Worm (Caenorhabditis elegans) whole organism, L1 larva: Measurements from ENCODE around the gene fbxa-79.

ENCODE experiments used
- C16A3.4 ChIP-seq: fragments of 150-350 bp; optimal IDR thresholded peaks from 2 replicates; lab custom pipeline; 2014; ENCODE audit warnings: missing biosample characterization, missing genetic modification characterization
- Y116A8C.19 ChIP-seq: sonication (generic microtip); optimal IDR thresholded peaks from 2 replicates; lab custom pipeline; 2016; ENCODE audit warnings: missing compliant biosample characterization, missing genetic modification characterization, borderline replicate concordance
- blmp-1 ChIP-seq: fragments of 150-350 bp; optimal IDR thresholded peaks from 2 replicates; lab custom pipeline; 2014; ENCODE audit warnings: missing biosample characterization, missing genetic modification characterization
- ceh-63 ChIP-seq: fragments of 200-800 bp; sonication (Bioruptor generic); optimal IDR thresholded peaks from 2 replicates; lab custom pipeline; 2018; ENCODE audit warnings: mild to moderate bottlenecking, missing genetic modification characterization, missing compliant biosample characterization
- ceh-8 ChIP-seq: fragments of 200-800 bp; sonication (Bioruptor generic); optimal IDR thresholded peaks from 2 replicates; lab custom pipeline; 2018; ENCODE audit warnings: mild to moderate bottlenecking, missing genetic modification characterization, moderate library complexity, missing compliant biosample characterization
- ceh-90 ChIP-seq: sonication (generic microtip); optimal IDR thresholded peaks from 2 replicates; lab custom pipeline; 2016; ENCODE audit warnings: missing genetic modification characterization, missing compliant biosample characterization
- efl-1 ChIP-seq, 4 experiments: fragments of 150-350 bp; optimal IDR thresholded peaks in 3 of 4; peaks in 1 of 4; 1 replicate in 1 of 4; 2 replicates in 3 of 4; lab custom pipeline; 2014; ENCODE audit warnings: missing biosample characterization in 2 of 4, missing genetic modification characterization in 2 of 4, missing genetic modification reagents in 2 of 4
- elt-2 ChIP-seq: sonication (generic microtip); optimal IDR thresholded peaks from 2 replicates; lab custom pipeline; 2016; ENCODE audit warnings: missing genetic modification characterization, mild to moderate bottlenecking, inconsistent platforms, missing compliant biosample characterization, missing genetic modification reagents
- ets-5 ChIP-seq: fragments of 200-800 bp; sonication (Bioruptor generic); IDR thresholded peaks from 2 replicates; pipeline ENCODE4 v1.3.6; 2022; ENCODE audit warnings: missing genetic modification characterization, missing compliant biosample characterization
- fkh-8 ChIP-seq: sonication (generic microtip); optimal IDR thresholded peaks from 2 replicates; lab custom pipeline; 2016; ENCODE audit warnings: mild to moderate bottlenecking, missing genetic modification characterization, missing compliant biosample characterization
- hlh-17 ChIP-seq: fragments of 200-800 bp; sonication (Bioruptor generic); optimal IDR thresholded peaks from 2 replicates; lab custom pipeline; 2018; ENCODE audit warnings: missing genetic modification characterization, mild to moderate bottlenecking, missing compliant biosample characterization, moderate library complexity, borderline replicate concordance
- hlh-4 ChIP-seq: sonication (generic microtip); optimal IDR thresholded peaks from 2 replicates; lab custom pipeline; 2016; ENCODE audit warnings: mild to moderate bottlenecking, missing genetic modification characterization, missing compliant biosample characterization
- jun-1 ChIP-seq: fragments of 150-350 bp; optimal IDR thresholded peaks from 2 replicates; lab custom pipeline; 2014; ENCODE audit warnings: missing biosample characterization, missing genetic modification reagents, missing genetic modification characterization
- lin-39 ChIP-seq: fragments of 150-350 bp; optimal IDR thresholded peaks from 2 replicates; lab custom pipeline; 2014; ENCODE audit warnings: missing biosample characterization, missing genetic modification reagents, missing genetic modification characterization
- mef-2 ChIP-seq: fragments of 150-350 bp; optimal IDR thresholded peaks from 2 replicates; lab custom pipeline; 2014; ENCODE audit warnings: missing biosample characterization, missing genetic modification characterization
- mep-1 ChIP-seq: fragments of 150-350 bp; optimal IDR thresholded peaks from 2 replicates; lab custom pipeline; 2014; ENCODE audit warnings: missing biosample characterization, missing genetic modification characterization
- nhr-11 ChIP-seq: fragments of 150-350 bp; optimal IDR thresholded peaks from 2 replicates; lab custom pipeline; 2014; ENCODE audit warnings: missing biosample characterization, missing genetic modification characterization
- nhr-19 ChIP-seq: fragments of 200-800 bp; sonication (Bioruptor generic); conservative IDR thresholded peaks from 2 replicates; pipeline ENCODE4 v1.3.6; 2022; ENCODE audit warnings: missing genetic modification characterization, missing compliant biosample characterization
- nhr-20 ChIP-seq: sonication (generic microtip); optimal IDR thresholded peaks from 2 replicates; lab custom pipeline; 2016; ENCODE audit warnings: mild to moderate bottlenecking, missing genetic modification characterization, missing compliant biosample characterization
- nhr-28 ChIP-seq: fragments of 150-350 bp; optimal IDR thresholded peaks from 2 replicates; lab custom pipeline; 2014; ENCODE audit warnings: missing biosample characterization, missing genetic modification characterization
- nhr-47 ChIP-seq: sonication (generic microtip); optimal IDR thresholded peaks from 2 replicates; lab custom pipeline; 2016; ENCODE audit warnings: mild to moderate bottlenecking, missing genetic modification characterization, moderate library complexity, missing compliant biosample characterization
- nhr-71 ChIP-seq: sonication (generic microtip); optimal IDR thresholded peaks from 2 replicates; lab custom pipeline; 2016; ENCODE audit warnings: mild to moderate bottlenecking, missing genetic modification characterization, moderate library complexity, missing compliant biosample characterization
- nhr-84 ChIP-seq: sonication (generic microtip); optimal IDR thresholded peaks from 2 replicates; lab custom pipeline; 2017; ENCODE audit warnings: missing biosample characterization, missing genetic modification characterization
- nhr-90 ChIP-seq: sonication (generic microtip); optimal IDR thresholded peaks from 2 replicates; lab custom pipeline; 2016; ENCODE audit warnings: mild to moderate bottlenecking, missing genetic modification characterization, missing compliant biosample characterization; ENCODE audit not compliant: poor library complexity
- rnt-1 ChIP-seq: sonication (generic microtip); optimal IDR thresholded peaks from 2 replicates; lab custom pipeline; 2016; ENCODE audit warnings: mild to moderate bottlenecking, missing genetic modification characterization, moderate library complexity, missing compliant biosample characterization
- sptf-1 ChIP-seq: fragments of 150-350 bp; optimal IDR thresholded peaks from 2 replicates; lab custom pipeline; 2014; ENCODE audit warnings: missing biosample characterization, missing genetic modification characterization
- sup-37 ChIP-seq: fragments of 200-800 bp; sonication (Bioruptor generic); optimal IDR thresholded peaks from 2 replicates; lab custom pipeline; 2018; ENCODE audit warnings: mild to moderate bottlenecking, missing genetic modification characterization, missing compliant biosample characterization
- tbx-2 ChIP-seq: sonication (generic microtip); optimal IDR thresholded peaks from 2 replicates; lab custom pipeline; 2016; ENCODE audit warnings: missing genetic modification characterization, missing compliant biosample characterization
- unc-130 ChIP-seq: fragments of 150-350 bp; optimal IDR thresholded peaks from 2 replicates; lab custom pipeline; 2017; ENCODE audit warnings: missing biosample characterization, missing genetic modification characterization, inconsistent platforms
- unc-98 ChIP-seq: fragments of 200-800 bp; sonication (Bioruptor generic); IDR thresholded peaks from 2 replicates; pipeline ENCODE4 v1.3.6; 2022; ENCODE audit warnings: missing genetic modification characterization, missing compliant biosample characterization
- vab-15 ChIP-seq: sonication (generic microtip); optimal IDR thresholded peaks from 2 replicates; lab custom pipeline; 2017; ENCODE audit warnings: missing genotype, mild to moderate bottlenecking, missing genetic modification characterization, missing compliant biosample characterization
- xbp-1 ChIP-seq: sonication (generic microtip); optimal IDR thresholded peaks from 2 replicates; lab custom pipeline; 2016; ENCODE audit warnings: missing genetic modification characterization, missing compliant biosample characterization
- ztf-11 ChIP-seq, 2 experiments: sonication (generic microtip); optimal IDR thresholded peaks; 2 replicates each; lab custom pipeline; 2016 to 2017; ENCODE audit warnings: missing genetic modification characterization in 2 of 2, missing biosample characterization in 1 of 2, missing compliant biosample characterization in 1 of 2

Gene fbxa-79

DNA sequence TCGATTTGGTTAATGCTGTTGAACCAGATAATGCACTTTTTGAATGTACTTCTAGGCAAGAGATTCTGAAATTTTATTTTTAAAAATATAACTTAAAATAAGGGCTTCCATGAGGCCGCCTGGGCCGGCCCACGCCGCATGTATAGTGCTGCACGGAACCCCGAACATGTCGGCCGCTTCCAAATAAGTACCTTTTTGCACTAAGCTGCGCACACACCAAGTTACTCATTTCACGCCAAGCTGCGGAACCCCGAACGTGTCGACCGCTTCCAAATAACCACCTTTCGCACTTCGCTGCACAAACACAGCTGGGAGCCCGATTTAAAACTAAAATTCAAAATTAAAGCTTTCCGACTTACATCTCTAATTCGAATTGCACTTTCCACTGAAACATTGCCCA is 3.3 kb upstream of the fbxa-79 start:
- TF ChIP-seq nhr-47 (tag; lab: Kevin White, UChicago) = no peak
- TF ChIP-seq ceh-63 (GFP tag; lab: Kevin White, UChicago) = no peak
- TF ChIP-seq fkh-8 (tag; lab: Kevin White, UChicago) = no peak

DNA sequence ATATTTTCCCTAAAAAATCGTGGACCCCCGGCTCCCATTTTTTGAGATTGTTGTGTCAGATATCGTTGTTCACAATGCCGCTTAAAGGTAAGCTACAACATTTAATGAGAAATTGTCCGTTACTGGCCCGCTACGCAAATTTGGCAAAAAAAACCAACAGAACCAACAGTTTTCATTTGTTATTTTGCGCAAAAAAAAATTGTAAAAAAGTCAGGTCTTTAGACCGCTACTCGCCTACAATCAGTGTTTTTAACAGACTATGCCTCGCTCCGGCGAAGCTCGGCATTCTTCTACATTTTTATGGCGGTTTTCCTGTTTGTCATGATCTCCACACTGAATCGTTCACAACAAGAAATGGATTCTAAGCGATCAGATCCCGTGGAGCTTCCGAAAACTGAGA is 793 bp upstream of the fbxa-79 start, which contains the start of gene Y82E9BL.12:
Gene Y82E9BL.12 (plus strand): TSS at position 301 of the 400 bp plus-strand sequence.
- no peak for TF ChIP-seq efl-1 (optimal IDR thresholded peaks at IDR 0.05; lab: Kevin White, UChicago)
- peak in 1 of 2 experiments; percentile 6 for TF ChIP-seq efl-1 (GFP tag; optimal IDR thresholded peaks at IDR 0.05 in 1 of 2; lab: Kevin White, UChicago)
- TF ChIP-seq hlh-17 = no peak

DNA sequence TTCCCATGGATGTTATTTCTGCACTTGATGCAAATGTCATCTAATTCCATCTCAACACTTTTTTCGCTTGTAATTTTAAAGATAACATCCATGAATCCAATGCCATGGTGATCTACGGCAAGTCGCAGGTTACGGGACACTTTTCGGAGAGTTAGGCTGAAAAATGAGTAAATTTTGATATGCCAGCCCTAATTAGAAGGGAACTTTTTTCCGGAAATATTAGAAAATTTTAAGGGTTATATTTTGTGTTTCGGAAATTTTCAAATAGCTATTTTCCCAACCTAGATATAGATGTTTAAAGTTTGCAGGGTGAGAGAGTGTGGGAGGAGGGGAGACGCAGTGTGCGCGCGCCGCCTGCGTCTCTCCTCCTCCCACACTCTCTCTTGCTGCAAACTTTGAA is 761 bp downstream of the fbxa-79 start:
- TF ChIP-seq ceh-8 = no peak
- no peak for TF ChIP-seq Y116A8C.19 (tag; lab: Kevin White, UChicago)
- TF ChIP-seq efl-1 (optimal IDR thresholded peaks at IDR 0.05; lab: Kevin White, UChicago) = no peak
- peak in 1 of 2 experiments; percentile 51 for TF ChIP-seq efl-1 (GFP tag; optimal IDR thresholded peaks at IDR 0.05 in 1 of 2; lab: Kevin White, UChicago)
- TF ChIP-seq nhr-84 = no peak
- no peak for TF ChIP-seq nhr-28 (tag; lab: Kevin White, UChicago)
- TF ChIP-seq, all 84 proteins: peak for 1

- TF ChIP-seq vab-15 (tag; lab: Kevin White, UChicago) (no peak), ets-5 (GFP tag; lab: Robert Waterston, UW) (no peak), blmp-1 (tag; lab: Kevin White, UChicago) (no peak), sup-37 (GFP tag; lab: Kevin White, UChicago) (no peak), mep-1 (no peak), sptf-1 (tag; lab: Kevin White, UChicago) (no peak), fkh-8 (tag; lab: Kevin White, UChicago) (no peak), rnt-1 (tag; lab: Kevin White, UChicago) (no peak), hlh-4 (tag; lab: Kevin White, UChicago) (no peak), unc-130 (tag; lab: Kevin White, UChicago) (no peak), ceh-63 (GFP tag; lab: Kevin White, UChicago) (no peak), jun-1 (tag; lab: Kevin White, UChicago) (no peak)
Measured at ce11 chrIII:1303414-1303813, 4.7 kb downstream of the fbxa-79 start, which contains the start of gene fbxa-75. TSS of gene fbxa-75 (plus strand) at chrIII:1303714.

DNA sequence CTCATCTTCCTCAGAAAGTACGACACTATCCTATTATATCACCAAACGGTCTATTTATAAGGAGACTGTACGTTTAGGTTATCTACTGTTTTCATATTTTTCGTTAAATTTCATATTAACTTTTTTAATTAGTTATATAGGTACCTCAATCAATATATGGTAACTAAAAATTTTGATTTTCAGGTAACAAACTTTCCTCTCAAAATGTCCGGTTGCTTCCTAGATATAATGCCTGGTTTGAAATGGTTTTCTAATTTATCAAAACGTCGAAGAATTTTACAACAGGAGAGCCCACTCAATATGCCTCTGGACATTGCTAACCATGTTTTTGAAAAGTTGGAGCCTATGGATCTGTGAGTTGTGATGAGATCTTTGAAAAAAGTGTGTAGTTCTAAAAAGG is 10.5 kb downstream of the fbxa-79 start, which contains the start of gene fbxa-28:
Gene fbxa-28 (plus strand): TSS at position 301 of the 400 bp plus-strand sequence.
- TF ChIP-seq xbp-1 (tag; lab: Kevin White, UChicago) (no peak), lin-39 (tag; lab: Kevin White, UChicago) (no peak), ceh-90 (no peak), mep-1 (no peak), elt-2 (no peak), mef-2 (tag; lab: Kevin White, UChicago) (no peak), nhr-20 (tag; lab: Kevin White, UChicago) (no peak), nhr-19 (GFP tag; lab: Robert Waterston, UW) (no peak), nhr-71 (no peak), C16A3.4 (no peak), hlh-17 (no peak), nhr-84 (no peak), nhr-90 (tag; lab: Kevin White, UChicago) (no peak), ztf-11 (tag; optimal IDR thresholded peaks at IDR 0.05; lab: Kevin White, UChicago) (no peak), unc-98 (GFP tag; lab: Robert Waterston, UW) (no peak), tbx-2 (tag; lab: Kevin White, UChicago) (no peak), nhr-11 (tag; lab: Kevin White, UChicago) (no peak), fkh-8 (tag; lab: Kevin White, UChicago) (no peak), unc-130 (tag; lab: Kevin White, UChicago) (no peak), Y116A8C.19 (tag; lab: Kevin White, UChicago) (no peak)
